Fruit fly (Drosophila melanogaster): Measurements from ENCODE around the gene CG13311.
A peak's percentile ranks its signal among the peaks of the same experiment; 100 is the strongest.

The CG13311 gene

dm6 chr3L:8767876-8768275 is 34.1 kb downstream of the CG13311 start:
- peak; percentile 75 for TF ChIP-seq noc (tag; optimal IDR thresholded peaks at IDR 0.05)

DNA sequence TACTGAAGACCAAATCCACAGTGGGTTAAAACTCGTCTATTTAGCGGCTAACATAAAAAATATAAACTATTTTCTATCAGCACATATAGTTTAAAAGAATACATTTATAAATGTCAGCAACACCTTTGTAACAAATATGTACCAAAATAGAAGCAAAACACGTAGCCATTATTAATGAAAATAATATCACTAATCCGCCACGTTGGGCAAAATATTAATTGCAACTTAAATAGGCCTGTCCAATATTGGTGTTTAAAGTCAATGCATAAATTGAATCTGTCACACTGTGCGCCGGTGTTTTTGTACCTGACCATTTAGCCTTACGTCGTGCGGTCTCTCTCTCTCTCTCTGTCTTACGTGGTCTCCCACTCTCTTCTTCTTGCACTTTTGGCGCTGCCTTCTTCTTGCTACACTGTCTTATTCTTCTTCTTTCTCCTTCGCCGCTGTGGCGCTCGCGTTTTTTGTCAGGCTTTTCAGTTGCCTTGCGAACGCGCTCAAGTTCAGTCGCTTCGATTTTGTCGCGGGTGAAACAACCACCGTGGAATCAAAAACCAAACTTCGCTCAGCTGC is 35.9 kb downstream of the CG13311 start:
- TF ChIP-seq noc (tag; optimal IDR thresholded peaks at IDR 0.05), result peak; percentile 98

DNA sequence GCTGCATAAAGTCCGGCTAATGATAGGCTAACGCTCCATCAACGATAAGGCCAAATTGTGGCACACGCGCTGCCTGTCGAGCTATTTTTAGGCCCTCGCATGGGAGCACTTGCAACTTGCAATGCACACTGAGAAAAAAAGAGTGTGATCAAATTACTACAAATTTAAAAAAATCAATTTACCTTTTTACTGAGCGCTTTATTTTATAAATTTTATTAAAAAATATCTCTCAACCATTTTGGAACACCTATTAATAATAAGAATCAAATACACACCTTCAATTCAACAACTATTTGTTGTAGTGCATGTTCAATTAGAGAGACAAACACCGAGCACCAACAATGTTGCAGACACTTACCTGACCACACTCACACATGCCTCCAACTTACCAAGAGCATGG is 36.5 kb downstream of the CG13311 start:
- no peak for TF ChIP-seq noc (tag; optimal IDR thresholded peaks at IDR 0.05)

dm6 chr3L:8763794-8764193 is 38.2 kb downstream of the CG13311 start:
- no peak for TF ChIP-seq noc (tag; optimal IDR thresholded peaks at IDR 0.05)

dm6 chr3L:8763037-8763454 is 38.9 kb downstream of the CG13311 start:
- peak; percentile 55 for TF ChIP-seq noc (tag; optimal IDR thresholded peaks at IDR 0.05)

DNA sequence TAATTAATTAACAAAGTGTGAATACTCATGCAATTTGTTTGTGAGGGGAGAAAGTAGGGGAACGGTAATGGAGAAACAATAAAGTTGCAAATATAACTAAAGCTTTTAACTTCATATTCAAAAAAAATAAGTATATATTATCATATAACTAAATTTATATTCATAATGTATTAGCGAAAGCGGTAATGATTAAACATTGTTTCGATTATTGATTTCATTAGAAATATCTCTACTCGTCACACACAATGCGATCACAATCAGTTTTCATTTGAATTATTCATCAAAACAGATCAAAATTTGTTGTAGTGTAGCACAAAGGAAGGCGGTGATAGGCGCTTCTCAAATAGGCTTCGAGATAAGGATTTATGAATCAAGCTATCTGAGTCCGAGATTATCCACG is 46.3 kb downstream of the CG13311 start, which contains the start of gene CG6576:
TSS of gene CG6576 (plus strand) at position 301 of the 400 bp plus-strand sequence.
- TF ChIP-seq noc (tag; optimal IDR thresholded peaks at IDR 0.05), result no peak

DNA sequence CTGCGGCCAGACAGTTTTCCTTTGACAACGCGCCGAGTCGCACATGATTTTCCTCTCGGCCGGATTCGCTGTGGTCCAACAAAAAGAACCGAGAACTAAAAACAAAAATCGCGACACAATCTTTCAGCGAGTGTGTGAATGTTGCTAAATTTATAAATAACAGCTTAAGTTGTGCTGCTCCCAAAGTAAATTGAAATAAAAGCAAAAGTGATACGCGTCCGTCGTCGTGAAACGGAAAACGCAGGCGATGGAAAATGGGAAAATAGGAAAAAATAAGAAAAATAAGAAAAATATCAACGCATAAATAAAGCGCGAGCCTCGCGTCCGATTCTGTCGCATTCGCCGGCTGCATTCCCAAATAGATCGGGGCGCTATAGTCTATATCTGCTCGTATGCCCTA is 48.4 kb downstream of the CG13311 start, which contains the start of gene Fhos:
TSS of gene Fhos (plus strand) at position 28 of the 400 bp plus-strand sequence.
- TF ChIP-seq noc (tag; optimal IDR thresholded peaks at IDR 0.05), result no peak
